Fruit fly (Drosophila melanogaster) whole organism, pupa: ENCODE results near the gene CG32551.
A peak's percentile ranks its signal among the peaks of the same experiment; 100 is the strongest.

Source experiments
- CG10348 ChIP-seq: fragments of 200-800 bp; sonication (Bioruptor generic); IDR thresholded peaks from 2 replicates; pipeline ENCODE4 v1.3.6; 2022; ENCODE audit warnings: missing biosample characterization, missing genetic modification characterization
- CG12605 ChIP-seq: fragments of 200-800 bp; sonication (Bioruptor generic); IDR thresholded peaks from 2 replicates; pipeline ENCODE4 v1.3.6; 2022; ENCODE audit warnings: missing biosample characterization, missing genetic modification characterization
- CG14655 ChIP-seq: fragments of 200-800 bp; sonication (Bioruptor generic); optimal IDR thresholded peaks from 3 replicates; lab custom pipeline; 2017; ENCODE audit warnings: mild to moderate bottlenecking, missing biosample characterization, missing genetic modification reagents, missing genetic modification characterization
- CG17806 ChIP-seq: fragments of 200-800 bp; sonication (Bioruptor generic); optimal IDR thresholded peaks from 2 replicates; lab custom pipeline; 2018; ENCODE audit warnings: missing biosample characterization, mild to moderate bottlenecking, missing genetic modification characterization, moderate library complexity
- CG9948 ChIP-seq: fragments of 200-800 bp; sonication (Bioruptor generic); optimal IDR thresholded peaks from 2 replicates; lab custom pipeline; 2018; ENCODE audit warnings: missing biosample characterization, mild to moderate bottlenecking, missing genetic modification characterization, moderate library complexity
- EcR ChIP-seq: fragments of 200-800 bp; sonication (Bioruptor generic); optimal IDR thresholded peaks from 3 replicates; lab custom pipeline; 2019; ENCODE audit warnings: missing biosample characterization, missing genetic modification characterization, mild to moderate bottlenecking, moderate library complexity, missing genetic modification reagents
- Pif1B ChIP-seq: fragments of 200-800 bp; sonication (Bioruptor generic); optimal IDR thresholded peaks from 3 replicates; lab custom pipeline; 2016; ENCODE audit warnings: missing biosample characterization, missing genetic modification characterization
- Snoo ChIP-seq: fragments of 200-800 bp; sonication (Bioruptor generic); optimal IDR thresholded peaks from 3 replicates; lab custom pipeline; 2017; ENCODE audit warnings: missing biosample characterization, mild to moderate bottlenecking, missing genetic modification characterization, inconsistent platforms

DNA sequence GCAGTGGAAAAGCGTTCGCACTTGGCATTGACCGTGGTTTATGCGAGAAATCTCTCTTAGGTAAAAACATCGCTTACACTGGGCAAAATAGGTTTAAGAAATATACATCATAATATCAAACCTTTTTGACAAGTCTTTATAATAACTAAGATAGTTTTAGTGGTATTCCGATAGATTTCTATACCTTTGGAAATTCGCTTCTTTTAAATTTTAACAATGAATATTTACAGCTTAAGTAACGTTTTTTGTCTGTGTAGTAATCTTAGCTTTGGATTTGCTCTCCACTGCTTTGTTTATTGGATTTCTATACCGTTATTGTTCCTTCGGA lies 31.3 kb upstream of the CG32551 start:
- TF ChIP-seq EcR (no peak), CG17806 (tag; lab: Kevin White, UChicago) (no peak), Pif1B (GFP tag; lab: Kevin White, UChicago) (no peak), CG10348 (no peak), CG9948 (tag; lab: Kevin White, UChicago) (peak; percentile 26), CG12605 (GFP tag; lab: Robert Waterston, UW) (peak; percentile 37; the same call in 1 of the 2 replicates), CG14655 (GFP tag; lab: Kevin White, UChicago) (no peak), Snoo (tag; lab: Kevin White, UChicago) (no peak)
